Fruit fly (Drosophila melanogaster) whole organism, wandering third instar larva: ENCODE data around the gene Trm7-32.

Experiments
- Dif ChIP-seq: fragments of 200-275, 200-300 bp; sonication (Bioruptor generic); optimal IDR thresholded peaks from 2 replicates; lab custom pipeline; 2018; ENCODE audit warnings: missing biosample characterization, missing genetic modification characterization; ENCODE audit not compliant: partially characterized antibody
- HLH106 ChIP-seq: fragments of 200-800 bp; optimal IDR thresholded peaks from 3 replicates; lab custom pipeline; 2019; ENCODE audit warnings: missing biosample characterization, mild to moderate bottlenecking, missing genetic modification characterization, moderate library complexity
- Rel ChIP-seq, 2 experiments: fragments of 200-800 bp; sonication (Bioruptor generic) in 1 of 2; optimal IDR thresholded peaks; 2 replicates in 1 of 2; 3 replicates in 1 of 2; lab custom pipeline; 2016 to 2019; ENCODE audit warnings: mild to moderate bottlenecking in 2 of 2, missing biosample characterization in 2 of 2, missing genetic modification characterization in 2 of 2, moderate library complexity in 1 of 2
- Sp1 ChIP-seq: fragments of 200-800 bp; sonication (Bioruptor generic); optimal IDR thresholded peaks from 3 replicates; lab custom pipeline; 2019; ENCODE audit warnings: missing biosample characterization, mild to moderate bottlenecking, missing genetic modification characterization, moderate library complexity
- br ChIP-seq: fragments of 200-800 bp; sonication (Bioruptor generic); optimal IDR thresholded peaks from 2 replicates; lab custom pipeline; 2016; ENCODE audit warnings: missing biosample characterization, missing genetic modification characterization
- ey ChIP-seq: fragments of 200-800 bp; sonication (Bioruptor generic); optimal IDR thresholded peaks from 2 replicates; lab custom pipeline; 2016; ENCODE audit warnings: missing biosample characterization, missing genetic modification characterization
- foxo ChIP-seq, 2 experiments: fragments of 200-800 bp; sonication (Bioruptor generic); optimal IDR thresholded peaks; 2 replicates in 1 of 2; 3 replicates in 1 of 2; lab custom pipeline; 2016 to 2017; ENCODE audit warnings: missing biosample characterization in 2 of 2, missing genetic modification characterization in 2 of 2
- fru ChIP-seq: fragments of 200-800 bp; sonication (Bioruptor generic); optimal IDR thresholded peaks from 3 replicates; lab custom pipeline; 2016; ENCODE audit warnings: missing biosample characterization, mild to moderate bottlenecking, missing genetic modification characterization
- h ChIP-seq: fragments of 200-800 bp; sonication (Bioruptor generic); optimal IDR thresholded peaks from 3 replicates; lab custom pipeline; 2016; ENCODE audit warnings: missing biosample characterization, mild to moderate bottlenecking, missing genetic modification characterization
- lola ChIP-seq: fragments of >200 bp; optimal IDR thresholded peaks from 2 replicates; lab custom pipeline; 2017; ENCODE audit warnings: missing biosample characterization, missing genetic modification characterization
- psq ChIP-seq: fragments of 200-800 bp; sonication (Bioruptor generic); optimal IDR thresholded peaks from 3 replicates; lab custom pipeline; 2017; ENCODE audit warnings: missing biosample characterization, mild to moderate bottlenecking, missing genetic modification characterization, moderate library complexity

Gene Trm7-32

dm6 chr3R:17081359-17081935 is 41.0 kb downstream of the Trm7-32 start:
- no peak for TF ChIP-seq Rel (GFP tag; optimal IDR thresholded peaks at IDR 0.05; lab: Kevin White, UChicago)
- no peak for TF ChIP-seq Rel (tag; optimal IDR thresholded peaks at IDR 0.05; lab: Kevin White, UChicago)
- TF ChIP-seq Sp1 (GFP tag; lab: Kevin White, UChicago): peak; percentile 4
- TF ChIP-seq fru (GFP tag; lab: Kevin White, UChicago): no peak
- peak; percentile 18 for TF ChIP-seq HLH106 (tag; lab: Kevin White, UChicago)
- TF ChIP-seq, all 38 proteins: peak for 2

dm6 chr3R:17082471-17082870 is 42.0 kb downstream of the Trm7-32 start:
- TF ChIP-seq h (GFP tag; lab: Kevin White, UChicago): no peak
- no peak for TF ChIP-seq Sp1 (GFP tag; lab: Kevin White, UChicago)
- no peak for TF ChIP-seq psq
- TF ChIP-seq ey (GFP tag; lab: Kevin White, UChicago): no peak

- TF ChIP-seq foxo (GFP tag; optimal IDR thresholded peaks at IDR 0.05; lab: Kevin White, UChicago) (no peak), Rel (GFP tag; optimal IDR thresholded peaks at IDR 0.05; lab: Kevin White, UChicago) (no peak), Rel (tag; optimal IDR thresholded peaks at IDR 0.05; lab: Kevin White, UChicago) (peak; percentile 5)
These were observed 44.7 kb downstream of the Trm7-32 start, which contains the start of gene GckIII for dm6 chr3R:17085029-17085807. TSS of gene GckIII (plus strand) at chr3R:17085513.

- TF ChIP-seq Dif (GFP tag; lab: Kevin White, UChicago) (peak; percentile 32), br (GFP tag; lab: Kevin White, UChicago) (no peak), Rel (GFP tag; optimal IDR thresholded peaks at IDR 0.05; lab: Kevin White, UChicago) (no peak), Rel (tag; optimal IDR thresholded peaks at IDR 0.05; lab: Kevin White, UChicago) (peak; percentile 83), lola (GFP tag; lab: Kevin White, UChicago) (no peak), foxo (GFP tag; optimal IDR thresholded peaks at IDR 0.05; lab: Kevin White, UChicago) (no peak)
These were observed 47.6 kb downstream of the Trm7-32 start, which contains the start of gene cal1 for dm6 chr3R:17087977-17088618. TSS of gene cal1 (plus strand) at chr3R:17088280.
